Fruit fly (Drosophila melanogaster): ENCODE data around the gene tal-2A.

tal-2A gene

dm6 chr3R:13837807-13838206 lies 24.9 kb downstream of the tal-2A start, which contains the start of gene Nsf2 (continued):
- 0 out of 2 replicates have a peak, but pooled peaks have one; percentile 22 for TF ChIP-seq unc-4 (GFP tag; IDR thresholded peaks at IDR 0.05; ENCODE audit: partially characterized antibody)
- no peak for TF ChIP-seq hkb (optimal IDR thresholded peaks at IDR 0.05)
- TF ChIP-seq hkb (GFP tag; IDR thresholded peaks at IDR 0.05): peak; percentile 47
- 0 out of 3 replicates have a peak, but pooled peaks have one; percentile 52 for TF ChIP-seq CG2199 (GFP tag; IDR thresholded peaks at IDR 0.05)
- TF ChIP-seq CG11398 (GFP tag; optimal IDR thresholded peaks at IDR 0.05): no peak
- TF ChIP-seq sd (tag; optimal IDR thresholded peaks at IDR 0.05): no peak
- TF ChIP-seq slbo (GFP tag; IDR thresholded peaks at IDR 0.05): peak; percentile 50
- TF ChIP-seq CG4424 (GFP tag; optimal IDR thresholded peaks at IDR 0.05): no peak
- 0 out of 3 replicates have a peak, but pooled peaks have one; percentile 22 for TF ChIP-seq zfh1 (GFP tag; IDR thresholded peaks at IDR 0.05)
- no peak for TF ChIP-seq CG16863 (GFP tag; optimal IDR thresholded peaks at IDR 0.05)
- TF ChIP-seq CG11085 (GFP tag; IDR thresholded peaks at IDR 0.05): no peak
- TF ChIP-seq yki (optimal IDR thresholded peaks at IDR 0.05): no peak
- TF ChIP-seq CG2129 (GFP tag; IDR thresholded peaks at IDR 0.05; ENCODE audit: partially characterized antibody): no peak
- TF ChIP-seq Kr (GFP tag; optimal IDR thresholded peaks at IDR 0.05): no peak
- no peak for TF ChIP-seq Drgx (GFP tag; IDR thresholded peaks at IDR 0.05)
- TF ChIP-seq CG4854 (GFP tag; optimal IDR thresholded peaks at IDR 0.05): no peak
- TF ChIP-seq cwo (GFP tag; optimal IDR thresholded peaks at IDR 0.05): no peak
- peak; percentile 9 for TF ChIP-seq CG34376 (GFP tag; optimal IDR thresholded peaks at IDR 0.05)
- no peak for TF ChIP-seq CG9932 (GFP tag; IDR thresholded peaks at IDR 0.05)
- TF ChIP-seq CG17186 (GFP tag; optimal IDR thresholded peaks at IDR 0.05): peak; percentile 95
- peak; percentile 98 for TF ChIP-seq chinmo (GFP tag; IDR thresholded peaks at IDR 0.05; ENCODE audit: partially characterized antibody)
- peak; percentile 18 for TF ChIP-seq Xbp1 (GFP tag; optimal IDR thresholded peaks at IDR 0.05)
- TF ChIP-seq Hr39 (optimal IDR thresholded peaks at IDR 0.05): no peak
- peak; percentile 24 for TF ChIP-seq CHES-1-like (GFP tag; optimal IDR thresholded peaks at IDR 0.05)
- TF ChIP-seq prd (optimal IDR thresholded peaks at IDR 0.05): no peak
- no peak for TF ChIP-seq prd (GFP tag; IDR thresholded peaks at IDR 0.05)
- TF ChIP-seq tgo (GFP tag; IDR thresholded peaks at IDR 0.05): no peak
- TF ChIP-seq bbx (GFP tag; IDR thresholded peaks at IDR 0.05; ENCODE audit: partially characterized antibody): no peak
- TF ChIP-seq en (GFP tag; optimal IDR thresholded peaks at IDR 0.05): no peak
- no peak for TF ChIP-seq fd3F (GFP tag; optimal IDR thresholded peaks at IDR 0.05)
- TF ChIP-seq CG33557 (GFP tag; optimal IDR thresholded peaks at IDR 0.05): peak; percentile 30
- TF ChIP-seq eyg (GFP tag; optimal IDR thresholded peaks at IDR 0.05): no peak
- peak; percentile 96 for TF ChIP-seq MBD-R2 (GFP tag; IDR thresholded peaks at IDR 0.05)
- no peak for TF ChIP-seq corto (GFP tag; optimal IDR thresholded peaks at IDR 0.05)
- no peak for TF ChIP-seq CG12104 (GFP tag; optimal IDR thresholded peaks at IDR 0.05)
- TF ChIP-seq row (GFP tag; IDR thresholded peaks at IDR 0.05): peak; percentile 64
- no peak for TF ChIP-seq CG1647 (GFP tag; optimal IDR thresholded peaks at IDR 0.05)
- no peak for TF ChIP-seq CG2202 (tag; optimal IDR thresholded peaks at IDR 0.05)
- no peak for TF ChIP-seq Ada2b (GFP tag; IDR thresholded peaks at IDR 0.05)
- no peak for TF ChIP-seq Doc2 (GFP tag; IDR thresholded peaks at IDR 0.05)
- peak; percentile 59; the same call in 1 of the 3 replicates for TF ChIP-seq ken (GFP tag; IDR thresholded peaks at IDR 0.05)
- TF ChIP-seq sim (GFP tag; IDR thresholded peaks at IDR 0.05): no peak
- no peak for TF ChIP-seq CG6854 (GFP tag; optimal IDR thresholded peaks at IDR 0.05)
- no peak for TF ChIP-seq CG4360 (GFP tag; IDR thresholded peaks at IDR 0.05)
- peak; percentile 42; the same call in 1 of the 2 replicates for TF ChIP-seq Rfx (GFP tag; IDR thresholded peaks at IDR 0.05)
- no peak for TF ChIP-seq CG7357 (GFP tag; IDR thresholded peaks at IDR 0.05)
- no peak for TF ChIP-seq Atf3 (GFP tag; optimal IDR thresholded peaks at IDR 0.05)
- no peak for TF ChIP-seq dmrt11E (tag; optimal IDR thresholded peaks at IDR 0.05)
- no peak for TF ChIP-seq Usf (GFP tag; optimal IDR thresholded peaks at IDR 0.05)
- TF ChIP-seq sc (optimal IDR thresholded peaks at IDR 0.05): no peak
- no peak for TF ChIP-seq sc (GFP tag; optimal IDR thresholded peaks at IDR 0.05)
- TF ChIP-seq CG1233 (GFP tag; optimal IDR thresholded peaks at IDR 0.05): no peak
- TF ChIP-seq CrebB (tag; optimal IDR thresholded peaks at IDR 0.05): no peak
- no peak for TF ChIP-seq CG13624 (GFP tag; optimal IDR thresholded peaks at IDR 0.05)

All from whole organism, embryonic.